Worm (Caenorhabditis elegans) whole organism, mixed stage, embryonic: Measurements from ENCODE around the gene pqn-37.

Source experiments
- lsy-2 ChIP-seq: fragments of 150-350 bp; optimal IDR thresholded peaks from 2 replicates; lab custom pipeline; 2014; ENCODE audit warnings: missing biosample characterization, missing genetic modification characterization
- nhr-237 ChIP-seq: fragments of 150-350 bp; optimal IDR thresholded peaks from 2 replicates; lab custom pipeline; 2014; ENCODE audit warnings: missing biosample characterization, missing genetic modification characterization
- unc-62 ChIP-seq: fragments of 150-350 bp; optimal IDR thresholded peaks from 2 replicates; lab custom pipeline; 2014; ENCODE audit warnings: missing biosample characterization, missing genetic modification reagents, missing genetic modification characterization

DNA sequence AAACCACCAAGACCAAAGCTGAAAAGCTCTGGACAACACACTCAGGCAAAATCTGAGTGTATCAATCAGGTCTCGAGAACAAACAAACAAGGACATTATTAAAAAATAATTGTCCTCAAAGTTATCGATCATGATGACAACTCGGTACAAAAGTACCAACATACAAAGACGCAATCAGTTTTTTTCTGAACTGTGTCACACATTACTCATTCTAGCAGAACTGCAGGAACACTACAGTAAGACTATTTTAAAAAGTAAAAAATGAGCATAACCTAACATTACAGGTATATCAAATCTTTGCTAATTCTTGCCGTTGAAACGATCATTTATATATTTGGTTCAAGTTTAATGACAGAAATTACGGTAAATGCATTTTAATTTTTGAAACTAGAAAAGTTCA is 45.9 kb upstream of the pqn-37 start, which contains the start of gene K09C4.2:
- TF ChIP-seq unc-62 (GFP tag; lab: Kevin White, UChicago) (no peak), lsy-2 (no peak), nhr-237 (no peak)
